Worm (Caenorhabditis elegans) whole organism, L4/young adult: ENCODE results near the gene npr-25.

Experiments
- dao-5 ChIP-seq: sonication (generic microtip); optimal IDR thresholded peaks from 2 replicates; lab custom pipeline; 2016; ENCODE audit warnings: missing genotype, missing genetic modification characterization, moderate library complexity, missing compliant biosample characterization
- him-1 ChIP-seq: sonication (generic microtip); optimal IDR thresholded peaks from 2 replicates; lab custom pipeline; 2016; ENCODE audit warnings: missing genotype, missing genetic modification reagents, missing genetic modification characterization, missing compliant biosample characterization

ce11 chrV:11308915-11309314, 43.9 kb downstream of the npr-25 start:
- no peak for TF ChIP-seq dao-5 (tag; lab: Kevin White, UChicago)
- no peak for TF ChIP-seq him-1 (tag; lab: Kevin White, UChicago)
